Worm (Caenorhabditis elegans): ENCODE results near the gene vps-60.

Gene vps-60

DNA sequence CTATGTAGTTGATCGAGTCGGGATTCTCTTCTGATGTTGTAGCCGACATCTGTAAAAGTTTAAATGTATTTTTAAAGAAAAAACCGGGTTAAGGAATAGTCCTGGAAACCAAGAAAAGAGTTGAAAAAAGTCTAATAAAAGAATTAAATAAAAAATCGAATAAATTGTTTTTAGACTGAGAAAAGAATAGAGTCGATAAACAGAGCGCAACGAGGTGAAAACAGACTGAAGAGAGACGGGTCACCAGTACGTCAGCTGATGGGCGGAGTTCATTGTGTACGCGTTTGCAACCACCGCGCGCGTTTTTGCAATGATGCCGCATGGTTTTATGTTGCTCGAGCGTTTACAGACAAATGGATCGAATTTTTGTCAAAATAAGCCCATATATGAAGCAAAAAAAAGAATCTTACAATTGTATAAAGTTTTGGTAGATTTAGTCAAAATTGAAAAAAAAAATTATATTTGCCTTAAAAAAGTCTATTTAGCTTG is 25.4 kb upstream of the vps-60 start, which contains the start of gene atg-18 (continued):
- TF ChIP-seq zfp-2 (tag; optimal IDR thresholded peaks at IDR 0.05) (no peak), ZK546.5 (tag; optimal IDR thresholded peaks at IDR 0.05) (no peak)

DNA sequence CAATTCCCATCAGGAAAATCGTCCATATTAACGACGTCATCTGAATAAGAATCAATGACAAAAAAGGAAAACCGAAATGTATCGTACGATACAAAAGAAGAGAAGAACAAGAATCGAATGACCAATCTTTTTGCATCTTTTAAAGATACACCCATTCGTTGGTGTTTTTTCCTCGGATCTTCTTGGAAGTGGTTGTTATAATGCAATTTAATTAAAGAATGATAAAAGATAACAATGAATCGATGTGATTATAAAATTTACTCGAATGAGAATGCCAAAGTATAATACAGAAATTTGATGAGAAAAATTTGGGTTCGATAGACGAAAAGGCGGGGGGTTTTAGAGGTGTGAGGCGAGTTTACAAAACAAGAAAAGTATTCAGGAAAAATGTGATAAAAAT is 23.1 kb upstream of the vps-60 start, which contains the start of gene F41E6.12:
Gene F41E6.12 (minus strand): TSS at position 101 of the 400 bp plus-strand sequence.
- TF ChIP-seq spr-1 (tag; optimal IDR thresholded peaks at IDR 0.05) (no peak), dve-1 (tag; optimal IDR thresholded peaks at IDR 0.05; ENCODE audit: insufficient read depth) (no peak), lsy-2 (tag; optimal IDR thresholded peaks at IDR 0.05) (peak in 1 of 2 experiments; percentile 12), duxl-1 (tag; optimal IDR thresholded peaks at IDR 0.05; ENCODE audit: poor library complexity) (peak; percentile 15), aha-1 (tag) (peak; percentile 88), nhr-41 (GFP tag; IDR thresholded peaks at IDR 0.05) (no peak), ama-1 (optimal IDR thresholded peaks at IDR 0.05) (peak; percentile 36), R02D3.7 (tag; optimal IDR thresholded peaks at IDR 0.05) (no peak), fkh-10 (GFP tag; optimal IDR thresholded peaks at IDR 0.05) (no peak)

DNA sequence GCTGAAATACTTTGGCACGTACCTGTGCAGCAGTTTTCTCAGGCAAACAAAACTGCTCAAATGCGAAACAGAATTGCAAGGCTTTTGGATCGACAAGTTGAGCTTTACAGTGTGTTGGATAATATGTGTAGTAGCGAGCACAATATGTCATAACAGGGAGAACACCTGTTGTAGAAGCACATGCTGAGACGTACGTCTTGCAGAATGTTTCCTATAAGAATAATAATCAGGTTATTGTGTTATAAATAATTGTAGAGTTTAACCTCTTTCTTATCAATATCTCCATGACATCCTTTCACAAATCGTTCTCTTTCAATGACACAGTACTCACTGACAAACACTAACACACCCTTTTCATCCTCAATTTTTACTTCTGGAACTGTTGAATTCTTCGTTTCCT is 21.7 kb upstream of the vps-60 start:
- TF ChIP-seq unc-62 (GFP tag; optimal IDR thresholded peaks at IDR 0.05 in 1 of 2) (peak in 1 of 2 experiments; percentile 93), unc-62 (tag; optimal IDR thresholded peaks at IDR 0.05) (no peak), jun-1 (tag; optimal IDR thresholded peaks at IDR 0.05) (no peak), dmd-8 (GFP tag; IDR thresholded peaks at IDR 0.05) (no peak)

DNA sequence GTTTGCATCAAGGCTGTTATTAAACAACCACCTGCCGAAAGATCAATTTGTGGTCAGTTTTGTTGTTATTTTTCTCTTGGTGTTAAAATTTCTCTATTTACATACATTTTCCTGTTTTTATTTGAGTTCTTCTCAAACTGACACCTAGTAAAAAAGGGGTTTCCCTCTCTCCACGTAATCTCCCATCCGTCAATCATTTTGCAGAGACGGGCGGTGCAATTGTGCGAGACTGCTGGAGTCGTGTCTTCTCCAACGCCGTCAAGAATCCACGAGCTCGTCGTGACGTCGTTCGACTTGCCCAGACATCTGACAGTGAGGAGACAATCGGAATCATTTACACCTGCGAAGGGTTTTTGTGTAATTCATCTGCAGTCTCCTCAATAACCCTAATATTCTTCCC is 20.5 kb upstream of the vps-60 start:
- TF ChIP-seq unc-62 (GFP tag; optimal IDR thresholded peaks at IDR 0.05 in 1 of 2) (peak in 1 of 2 experiments; percentile 50), unc-62 (tag; optimal IDR thresholded peaks at IDR 0.05) (no peak), ceh-20 (GFP tag; IDR thresholded peaks at IDR 0.05) (peak; percentile 61; the same call in 1 of the 2 replicates), gei-8 (GFP tag; optimal IDR thresholded peaks at IDR 0.05) (no peak)

DNA sequence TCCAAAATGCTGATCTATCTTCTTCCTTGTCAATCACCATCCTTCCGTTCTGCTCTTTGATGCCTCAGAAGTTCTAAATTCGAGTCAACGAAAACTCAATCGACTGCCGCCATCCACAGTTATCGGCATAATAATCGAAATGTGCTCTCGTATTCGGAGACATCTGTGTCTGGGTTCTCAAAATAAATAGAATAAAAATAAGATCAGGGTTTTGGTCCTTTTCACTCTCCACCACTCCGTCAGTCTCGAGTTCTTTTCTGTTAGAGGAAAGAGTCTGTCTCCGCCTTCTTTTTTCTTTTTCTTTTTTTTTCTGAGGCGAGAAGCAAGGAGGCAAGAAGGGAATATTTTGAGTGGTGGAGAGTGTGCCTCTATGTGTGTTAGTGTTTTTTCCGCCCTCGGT is 17.8 kb upstream of the vps-60 start, which contains the start of gene F41E6.17:
Gene F41E6.17 (plus strand): TSS at position 348 of the 400 bp plus-strand sequence.
- TF ChIP-seq lim-7 (GFP tag; IDR thresholded peaks at IDR 0.05) (no peak), hlh-30 (tag; optimal IDR thresholded peaks at IDR 0.05; ENCODE audit: insufficient read depth) (peak; percentile 15)

DNA sequence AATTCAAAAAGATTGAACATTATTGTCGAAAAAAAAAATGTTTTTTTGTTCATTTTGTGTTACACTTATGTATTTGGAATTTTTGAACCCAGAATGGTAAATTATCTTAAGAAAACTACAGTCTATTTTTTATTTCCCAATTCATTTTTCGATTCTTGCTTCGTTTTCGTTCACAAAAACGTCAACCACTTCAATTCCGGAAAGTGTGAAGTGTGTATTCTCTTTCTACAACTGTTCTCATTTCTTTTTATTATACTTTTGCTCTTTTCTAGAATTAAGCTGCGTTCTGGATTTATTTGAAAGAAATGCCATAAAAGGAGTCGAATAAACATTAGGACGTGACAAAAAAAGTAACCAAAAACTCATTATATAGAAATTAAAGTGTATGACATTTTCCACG is 16.4 kb upstream of the vps-60 start, which contains the start of gene F41E6.1:
Gene F41E6.1 (plus strand): TSS at position 301 of the 400 bp plus-strand sequence.
- TF ChIP-seq unc-62 (GFP tag; optimal IDR thresholded peaks at IDR 0.05 in 1 of 2) = no peak
- no peak for TF ChIP-seq unc-62 (tag; optimal IDR thresholded peaks at IDR 0.05)
- no peak for TF ChIP-seq hlh-30 (tag; optimal IDR thresholded peaks at IDR 0.05; ENCODE audit: insufficient read depth)
- TF ChIP-seq F44E2.7 (GFP tag; IDR thresholded peaks at IDR 0.05) = no peak
- no peak for TF ChIP-seq ceh-44 (GFP tag; IDR thresholded peaks at IDR 0.05)
- TF ChIP-seq lin-1 (GFP tag; IDR thresholded peaks at IDR 0.05) = no peak
- no peak for TF ChIP-seq spr-3 (GFP tag; optimal IDR thresholded peaks at IDR 0.05)

DNA sequence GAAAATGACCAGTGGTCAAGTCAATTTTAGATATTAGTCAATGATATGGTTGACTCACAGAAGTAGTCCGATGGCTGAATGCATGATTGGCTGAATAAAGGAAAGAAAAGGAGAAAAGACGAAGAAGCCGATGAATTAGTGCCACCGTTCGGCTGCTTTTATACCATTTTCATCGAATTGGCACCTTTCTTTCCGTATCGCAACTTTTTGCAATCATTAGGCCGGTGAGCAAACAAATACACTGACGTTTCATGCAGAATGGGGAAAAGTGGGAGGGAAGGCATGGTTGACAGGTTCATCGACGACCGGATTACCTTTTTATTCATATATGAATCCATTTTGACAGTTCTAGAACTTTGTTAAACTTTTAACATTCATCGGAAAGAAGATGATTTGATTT is 15.3 kb upstream of the vps-60 start, which contains the start of gene idpc-2:
Gene idpc-2 (minus strand): TSS at position 101 of the 400 bp plus-strand sequence.
- TF ChIP-seq arid-1 (GFP tag; conservative IDR thresholded peaks at IDR 0.05) (no peak), nhr-77 (tag; optimal IDR thresholded peaks at IDR 0.05) (no peak), ZK337.2 (GFP tag; IDR thresholded peaks at IDR 0.05) (no peak), skn-1 (tag; optimal IDR thresholded peaks at IDR 0.05) (no peak), lin-29 (GFP tag; IDR thresholded peaks at IDR 0.05) (no peak), Y48G9A.11 (GFP tag; IDR thresholded peaks at IDR 0.05) (no peak), nhr-102 (tag; optimal IDR thresholded peaks at IDR 0.05) (no peak), duxl-1 (tag; optimal IDR thresholded peaks at IDR 0.05; ENCODE audit: poor library complexity) (no peak), fkh-10 (GFP tag; optimal IDR thresholded peaks at IDR 0.05) (no peak), nhr-111 (GFP tag; optimal IDR thresholded peaks at IDR 0.05) (no peak), F37D6.2 (tag; optimal IDR thresholded peaks at IDR 0.05) (no peak), hlh-30 (tag; optimal IDR thresholded peaks at IDR 0.05; ENCODE audit: insufficient read depth) (no peak), F49E8.2 (tag; optimal IDR thresholded peaks at IDR 0.05; ENCODE audit: borderline replicate concordance) (no peak), ceh-44 (GFP tag; IDR thresholded peaks at IDR 0.05) (no peak), nhr-10 (tag; optimal IDR thresholded peaks at IDR 0.05) (no peak), ama-1 (optimal IDR thresholded peaks at IDR 0.05) (no peak), zag-1 (tag; optimal IDR thresholded peaks at IDR 0.05) (no peak), snpc-4 (tag; optimal IDR thresholded peaks at IDR 0.05) (no peak)
